Worm (Caenorhabditis elegans) whole organism, L1 larva: ENCODE data around the gene C44B7.7.

Experiments used
- C04F5.9 ChIP-seq: sonication (generic microtip); optimal IDR thresholded peaks from 2 replicates; lab custom pipeline; 2016; ENCODE audit warnings: missing genetic modification characterization, missing compliant biosample characterization
- aly-2 ChIP-seq: fragments of 150-350 bp; optimal IDR thresholded peaks from 2 replicates; lab custom pipeline; 2014; ENCODE audit warnings: missing biosample characterization, missing genetic modification characterization
- ces-1 ChIP-seq: fragments of 150-350 bp; optimal IDR thresholded peaks from 2 replicates; lab custom pipeline; 2014; ENCODE audit warnings: missing biosample characterization, missing genetic modification reagents, missing genetic modification characterization
- efl-1 ChIP-seq, 4 experiments: fragments of 150-350 bp; optimal IDR thresholded peaks in 3 of 4; peaks in 1 of 4; 1 replicate in 1 of 4; 2 replicates in 3 of 4; lab custom pipeline; 2014; ENCODE audit warnings: missing biosample characterization in 2 of 4, missing genetic modification characterization in 2 of 4, missing genetic modification reagents in 2 of 4
- fkh-4 ChIP-seq: sonication (generic microtip); optimal IDR thresholded peaks from 2 replicates; lab custom pipeline; 2016; ENCODE audit warnings: missing compliant biosample characterization, missing genetic modification characterization, borderline replicate concordance
- mep-1 ChIP-seq: fragments of 150-350 bp; optimal IDR thresholded peaks from 2 replicates; lab custom pipeline; 2014; ENCODE audit warnings: missing biosample characterization, missing genetic modification characterization
- nhr-77 ChIP-seq: fragments of 150-350 bp; optimal IDR thresholded peaks from 2 replicates; lab custom pipeline; 2014; ENCODE audit warnings: missing biosample characterization, missing genetic modification characterization
- unc-62 ChIP-seq: fragments of 150-350 bp; optimal IDR thresholded peaks from 2 replicates; lab custom pipeline; 2014; ENCODE audit warnings: missing biosample characterization, missing genetic modification reagents, missing genetic modification characterization

- TF ChIP-seq mep-1 (tag; lab: Kevin White, UChicago) = no peak
- no peak for TF ChIP-seq C04F5.9
- TF ChIP-seq fkh-4 (tag; lab: Kevin White, UChicago) = no peak
- TF ChIP-seq ces-1 (GFP tag; lab: Kevin White, UChicago) = no peak
- TF ChIP-seq efl-1 (optimal IDR thresholded peaks at IDR 0.05; lab: Kevin White, UChicago) = no peak
- no peak for TF ChIP-seq efl-1 (GFP tag; optimal IDR thresholded peaks at IDR 0.05 in 1 of 2; lab: Kevin White, UChicago)
- no peak for TF ChIP-seq unc-62 (GFP tag; lab: Kevin White, UChicago)
- TF ChIP-seq aly-2 = no peak
- no peak for TF ChIP-seq nhr-77
Measured at ce11 chrII:6870803-6871202, 9.2 kb downstream of the C44B7.7 start, which contains the start of gene clhm-1.
